Fruit fly (Drosophila melanogaster): ENCODE measurements around the gene CG17377.

DNA sequence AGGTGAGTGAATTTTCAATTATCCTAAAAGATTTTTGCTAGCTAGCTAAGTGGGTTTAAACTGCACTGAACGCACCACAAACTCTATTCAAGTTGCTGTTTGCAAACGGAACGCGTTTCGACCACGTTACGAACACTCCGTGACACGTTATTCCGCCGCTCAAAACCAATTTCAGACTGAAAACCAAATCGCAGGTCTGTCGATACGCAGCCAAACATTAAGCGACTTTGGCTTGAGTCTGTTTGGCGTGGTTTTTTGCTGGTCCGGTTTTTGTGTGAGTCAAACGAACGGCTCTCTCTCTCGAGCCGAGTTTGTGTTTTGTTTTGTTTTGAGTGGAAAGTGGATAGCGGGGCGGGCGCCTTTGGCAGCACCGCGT, 8.2 kb downstream of the CG17377 start:
- no peak for TF ChIP-seq h (optimal IDR thresholded peaks at IDR 0.05)
- no peak for TF ChIP-seq Sin3A (optimal IDR thresholded peaks at IDR 0.05)
- TF ChIP-seq insv (optimal IDR thresholded peaks at IDR 0.05), result no peak
- TF ChIP-seq Myc (optimal IDR thresholded peaks at IDR 0.05), result no peak

Measured in Kc167 (cell line).